Worm (Caenorhabditis elegans) whole organism, L4 larva: ENCODE data around the gene Y75B8A.33.
A peak's percentile ranks its signal among the peaks of the same experiment; 100 is the strongest.
"Not testable (repeated sequence)": the region's sequence is repeated elsewhere in the genome, so short reads cannot be mapped to it uniquely, and the experiment has no call there.

ENCODE experiments used
- D1046.2 ChIP-seq: fragments of 200-800 bp; sonication (Bioruptor generic); IDR thresholded peaks from 2 replicates; pipeline ENCODE4 v1.3.6; 2022; ENCODE audit warnings: missing genetic modification characterization, missing compliant biosample characterization
- F44E2.7 ChIP-seq: fragments of 200-800 bp; sonication (Bioruptor generic); IDR thresholded peaks from 2 replicates; pipeline ENCODE4 v2.1.2; 2022; ENCODE audit warnings: missing genetic modification characterization, missing compliant biosample characterization
- R02D3.7 ChIP-seq: fragments of 150-350 bp; sonication (generic microtip); optimal IDR thresholded peaks from 3 replicates; lab custom pipeline; 2014; ENCODE audit warnings: missing biosample characterization, missing genetic modification characterization
- T20F7.1 ChIP-seq: fragments of 200-800 bp; sonication (Bioruptor generic); optimal IDR thresholded peaks from 2 replicates; lab custom pipeline; 2018; ENCODE audit warnings: mild to moderate bottlenecking, missing genetic modification characterization, missing compliant biosample characterization
- T26A8.4 ChIP-seq: fragments of 200-800 bp; sonication (Bioruptor generic); IDR thresholded peaks from 2 replicates; pipeline ENCODE4 v1.3.6; 2022; ENCODE audit warnings: missing genetic modification characterization, missing compliant biosample characterization
- Y48G9A.11 ChIP-seq: fragments of 200-800 bp; sonication (Bioruptor generic); IDR thresholded peaks from 2 replicates; pipeline ENCODE4 v1.3.6; 2022; ENCODE audit warnings: missing genetic modification reagents, missing genetic modification characterization, missing compliant biosample characterization
- ZK337.2 ChIP-seq: fragments of 200-800 bp; sonication (Bioruptor generic); IDR thresholded peaks from 2 replicates; pipeline ENCODE4 v1.3.6; 2022; ENCODE audit warnings: missing genetic modification reagents, missing genetic modification characterization, missing compliant biosample characterization
- ZK546.5 ChIP-seq, 2 experiments: sonication (generic microtip); optimal IDR thresholded peaks; 2 replicates each; lab custom pipeline; 2017; ENCODE audit warnings: missing biosample characterization in 2 of 2, missing genetic modification characterization in 2 of 2
- aha-1 ChIP-seq: fragments of 150-350 bp; peaks from one replicate; lab custom pipeline; 2014; ENCODE audit warnings: missing biosample characterization, missing genetic modification characterization
- ceh-28 ChIP-seq: fragments of 150-350 bp; optimal IDR thresholded peaks from 2 replicates; lab custom pipeline; 2014; ENCODE audit warnings: missing biosample characterization, missing genetic modification reagents, missing genetic modification characterization
- ceh-44 ChIP-seq: fragments of 200-800 bp; sonication (Bioruptor generic); IDR thresholded peaks from 2 replicates; pipeline ENCODE4 v1.3.6; 2022; ENCODE audit warnings: missing genetic modification reagents, missing genetic modification characterization, missing compliant biosample characterization
- ceh-82 ChIP-seq: sonication (generic microtip); optimal IDR thresholded peaks from 2 replicates; lab custom pipeline; 2017; ENCODE audit warnings: missing biosample characterization, missing genetic modification characterization
- dmd-9 ChIP-seq: fragments of 200-800 bp; sonication (Bioruptor generic); IDR thresholded peaks from 2 replicates; pipeline ENCODE4 v1.3.6; 2022; ENCODE audit warnings: missing genetic modification reagents, missing genetic modification characterization, missing compliant biosample characterization
- dpl-1 ChIP-seq: fragments of 150-350 bp; optimal IDR thresholded peaks from 2 replicates; lab custom pipeline; 2014; ENCODE audit warnings: missing biosample characterization, missing genetic modification reagents, missing genetic modification characterization
- dve-1 ChIP-seq: sonication (generic microtip); optimal IDR thresholded peaks from 2 replicates; lab custom pipeline; 2017; ENCODE audit warnings: antibody characterized with exemption, mild to moderate bottlenecking, missing genetic modification characterization, missing compliant biosample characterization; ENCODE audit not compliant: insufficient read depth
- fkh-10 ChIP-seq: fragments of 150-350 bp; optimal IDR thresholded peaks from 2 replicates; lab custom pipeline; 2014; ENCODE audit warnings: missing biosample characterization, missing genetic modification reagents, missing genetic modification characterization
- fos-1 ChIP-seq: fragments of 150-350 bp; optimal IDR thresholded peaks from 2 replicates; lab custom pipeline; 2014; ENCODE audit warnings: missing biosample characterization, missing genetic modification characterization
- hlh-30 ChIP-seq: sonication (generic microtip); optimal IDR thresholded peaks from 2 replicates; lab custom pipeline; 2017; ENCODE audit warnings: antibody characterized with exemption, mild to moderate bottlenecking, missing genetic modification characterization, missing compliant biosample characterization; ENCODE audit not compliant: insufficient read depth
- hmg-1.1 ChIP-seq: fragments of 200-800 bp; sonication (Bioruptor generic); IDR thresholded peaks from 2 replicates; pipeline ENCODE4 v1.3.6; 2022; ENCODE audit warnings: missing genetic modification reagents, missing genetic modification characterization, missing compliant biosample characterization
- lin-13 ChIP-seq: fragments of 150-350 bp; optimal IDR thresholded peaks from 2 replicates; lab custom pipeline; 2014; ENCODE audit warnings: missing biosample characterization, missing genetic modification reagents, missing genetic modification characterization
- lin-15B ChIP-seq: fragments of 150-350 bp; sonication (generic microtip); optimal IDR thresholded peaks from 3 replicates; lab custom pipeline; 2014; ENCODE audit warnings: missing biosample characterization, missing genetic modification characterization
- lin-38 ChIP-seq: fragments of 200-800 bp; sonication (Bioruptor generic); IDR thresholded peaks from 2 replicates; pipeline ENCODE4 v1.3.6; 2022; ENCODE audit warnings: missing genetic modification reagents, missing genetic modification characterization, missing compliant biosample characterization
- madf-5 ChIP-seq, 2 experiments: fragments of 200-800 bp; sonication (Bioruptor generic); IDR thresholded peaks; 2 replicates each; pipeline ENCODE4 v1.3.6; 2022; ENCODE audit warnings: missing compliant biosample characterization in 2 of 2, missing genetic modification characterization in 2 of 2
- nhr-10 ChIP-seq: fragments of 150-350 bp; optimal IDR thresholded peaks from 2 replicates; lab custom pipeline; 2014; ENCODE audit warnings: missing biosample characterization, missing genetic modification characterization
- nhr-42 ChIP-seq: fragments of 200-800 bp; sonication (Bioruptor generic); IDR thresholded peaks from 2 replicates; pipeline ENCODE4 v1.3.6; 2022; ENCODE audit warnings: missing genetic modification characterization, missing compliant biosample characterization
- nhr-6 ChIP-seq: fragments of 150-350 bp; optimal IDR thresholded peaks from 2 replicates; lab custom pipeline; 2014; ENCODE audit warnings: missing biosample characterization, missing genetic modification characterization
- sdz-12 ChIP-seq: fragments of 200-800 bp; sonication (Bioruptor generic); optimal IDR thresholded peaks from 2 replicates; lab custom pipeline; 2018; ENCODE audit warnings: mild to moderate bottlenecking, missing genetic modification characterization, missing compliant biosample characterization
- set-16 ChIP-seq: fragments of 200-800 bp; sonication (Bioruptor generic); IDR thresholded peaks from 2 replicates; pipeline ENCODE4 v1.3.6; 2022; ENCODE audit warnings: missing genetic modification reagents, missing genetic modification characterization, missing compliant biosample characterization
- skn-1 ChIP-seq: fragments of 150-350 bp; optimal IDR thresholded peaks from 2 replicates; lab custom pipeline; 2014; ENCODE audit warnings: missing biosample characterization, missing genetic modification characterization
- snpc-1.2 ChIP-seq: fragments of 200-800 bp; sonication (Bioruptor generic); IDR thresholded peaks from 2 replicates; pipeline ENCODE4 v1.3.6; 2022; ENCODE audit warnings: missing genetic modification reagents, missing genetic modification characterization, missing compliant biosample characterization
- spr-1 ChIP-seq: sonication (generic microtip); optimal IDR thresholded peaks from 2 replicates; lab custom pipeline; 2016; ENCODE audit warnings: mild to moderate bottlenecking, missing genetic modification characterization, missing compliant biosample characterization
- unc-130 ChIP-seq: sonication (generic microtip); optimal IDR thresholded peaks from 2 replicates; lab custom pipeline; 2016; ENCODE audit warnings: missing genetic modification reagents, missing genetic modification characterization, missing compliant biosample characterization
- unc-62 ChIP-seq, 3 experiments: fragments of 150-350 bp in 1 of 3; sonication (generic microtip); optimal IDR thresholded peaks in 2 of 3; peaks in 1 of 3; 1 replicate in 1 of 3; 2 replicates in 2 of 3; lab custom pipeline; 2014 to 2017; ENCODE audit warnings: missing biosample characterization in 3 of 3, missing genetic modification characterization in 3 of 3, missing genetic modification reagents in 3 of 3, missing genotype in 1 of 3
- ztf-7 ChIP-seq: fragments of 150-350 bp; optimal IDR thresholded peaks from 2 replicates; lab custom pipeline; 2014; ENCODE audit warnings: missing biosample characterization, missing genetic modification characterization

The Y75B8A.33 gene

ce11 chrIII:12398468-12398867, 31.3 kb upstream of the Y75B8A.33 start:
- TF ChIP-seq aha-1 (tag; lab: Kevin White, UChicago): peak; percentile 93
- peak in 1 of 2 experiments; percentile 55 for TF ChIP-seq unc-62 (GFP tag; optimal IDR thresholded peaks at IDR 0.05 in 1 of 2; lab: Kevin White, UChicago)
- TF ChIP-seq unc-62 (tag; optimal IDR thresholded peaks at IDR 0.05; lab: Kevin White, UChicago): no peak
- TF ChIP-seq unc-130 (GFP tag; lab: Kevin White, UChicago): no peak

- TF ChIP-seq hmg-1.1 (GFP tag; lab: Robert Waterston, UW) (no peak), nhr-6 (no peak), ceh-28 (peak; percentile 93), lin-15B (tag; lab: Kevin White, UChicago) (no peak), ceh-44 (GFP tag; lab: Robert Waterston, UW) (no peak)
Measured at ce11 chrIII:12395085-12395484, 27.9 kb upstream of the Y75B8A.33 start, which contains the start of gene Y49E10.10. TSS of gene Y49E10.10 (plus strand) at chrIII:12395465.

- TF ChIP-seq lin-13 (GFP tag; lab: Kevin White, UChicago) (no peak), madf-5 (GFP tag; IDR thresholded peaks at IDR 0.05; lab: Robert Waterston, UW) (no peak), aha-1 (tag; lab: Kevin White, UChicago) (peak; percentile 92), sdz-12 (no peak), F44E2.7 (GFP tag; lab: Robert Waterston, UW) (no peak), ZK546.5 (tag; optimal IDR thresholded peaks at IDR 0.05; lab: Kevin White, UChicago) (no peak), dmd-9 (GFP tag; lab: Robert Waterston, UW) (no peak), ztf-7 (tag; lab: Kevin White, UChicago) (no peak)
Measured at ce11 chrIII:12388106-12388505, 20.9 kb upstream of the Y75B8A.33 start.

ce11 chrIII:12387344-12387743, 20.2 kb upstream of the Y75B8A.33 start:
- TF ChIP-seq set-16: 0 out of 2 replicates have a peak, but pooled peaks have one; percentile 34

- TF ChIP-seq fkh-10 (GFP tag; lab: Kevin White, UChicago); fos-1 (tag; lab: Kevin White, UChicago); nhr-10: not testable (repeated sequence)
- TF ChIP-seq, all 104 proteins: peak for 0; not testable (repeated sequence) for 104
Measured at ce11 chrIII:12386597-12386996, 19.4 kb upstream of the Y75B8A.33 start, which contains the start of gene Y49E10.30. TSS of gene Y49E10.30 (plus strand) at chrIII:12386897.

ce11 chrIII:12383709-12384108, 16.5 kb upstream of the Y75B8A.33 start, which contains the start of gene Y49E10.4:
TSS of gene Y49E10.4 (minus strand) at chrIII:12383809.
- not testable (repeated sequence) for TF ChIP-seq T26A8.4; R02D3.7; skn-1 (tag; lab: Kevin White, UChicago)

ce11 chrIII:12382799-12383198, 15.6 kb upstream of the Y75B8A.33 start:
- TF ChIP-seq D1046.2 (GFP tag; lab: Robert Waterston, UW) (peak; percentile 35; the same call in 1 of the 2 replicates), lin-38 (GFP tag; lab: Robert Waterston, UW) (peak; percentile 90), ZK337.2 (GFP tag; lab: Robert Waterston, UW) (0 out of 2 replicates have a peak, but pooled peaks have one; percentile 24), Y48G9A.11 (GFP tag; lab: Robert Waterston, UW) (0 out of 2 replicates have a peak, but pooled peaks have one; percentile 55), set-16 (peak; percentile 57; the same call in 1 of the 2 replicates), snpc-1.2 (0 out of 2 replicates have a peak, but pooled peaks have one; percentile 39)

- TF ChIP-seq T20F7.1 (GFP tag; lab: Kevin White, UChicago) (no peak), hlh-30 (peak; percentile 54), dpl-1 (GFP tag; lab: Kevin White, UChicago) (peak; percentile 90), nhr-42 (no peak), spr-1 (tag; lab: Kevin White, UChicago) (no peak), dve-1 (tag; lab: Kevin White, UChicago) (peak; percentile 16), ceh-82 (tag; lab: Kevin White, UChicago) (no peak), lin-38 (GFP tag; lab: Robert Waterston, UW) (peak; percentile 91)
Measured at ce11 chrIII:12377198-12377662, 10.1 kb upstream of the Y75B8A.33 start, which contains the start of gene pph-4.2. TSS of gene pph-4.2 (minus strand) at chrIII:12377248.
